Worm (Caenorhabditis elegans) whole organism, midembryonic: ENCODE measurements around the gene fbxb-105.

Source experiments
- T22C8.4 ChIP-seq: fragments of 200-800 bp; sonication (Bioruptor generic); IDR thresholded peaks from 2 replicates; pipeline ENCODE4 v1.3.6; 2022; ENCODE audit warnings: missing genetic modification characterization, missing compliant biosample characterization
- flt-1 ChIP-seq: fragments of 200-800 bp; sonication (Bioruptor generic); IDR thresholded peaks from 2 replicates; pipeline ENCODE4 v1.3.6; 2022; ENCODE audit warnings: missing genetic modification characterization, missing compliant biosample characterization
- med-1 ChIP-seq: sonication (generic microtip); optimal IDR thresholded peaks from 2 replicates; lab custom pipeline; 2017; ENCODE audit warnings: missing genetic modification characterization, mild to moderate bottlenecking, missing compliant biosample characterization, antibody characterized with exemption, missing genetic modification reagents; ENCODE audit not compliant: insufficient read depth
- ref-1 ChIP-seq: fragments of 200-800 bp; sonication (Bioruptor generic); conservative IDR thresholded peaks from 2 replicates; pipeline ENCODE4 v1.3.6; 2022; ENCODE audit warnings: missing genetic modification reagents, missing genetic modification characterization, missing compliant biosample characterization

DNA sequence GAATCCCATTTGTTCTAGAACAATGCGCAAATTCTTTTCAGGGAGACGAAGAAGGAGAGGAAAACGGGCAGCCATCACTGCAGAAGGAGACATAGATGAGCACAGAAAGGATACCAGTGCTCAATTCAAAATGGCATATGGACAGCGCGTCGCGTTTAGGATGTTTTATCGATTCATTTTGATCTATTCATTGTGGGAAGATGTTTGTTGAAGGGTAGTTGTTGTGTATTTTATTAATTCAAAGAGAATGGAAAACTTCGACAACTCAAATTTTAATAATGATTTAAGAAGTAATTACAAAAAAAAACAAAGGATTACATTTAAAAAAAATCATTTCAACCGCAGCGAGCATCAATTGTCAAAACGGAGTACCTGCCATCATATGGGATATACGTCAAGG lies 1.5 kb upstream of the fbxb-105 start, which contains the start of gene sdz-10:
- no peak for TF ChIP-seq T22C8.4 (GFP tag; lab: Robert Waterston, UW)
- no peak for TF ChIP-seq flt-1
- no peak for TF ChIP-seq ref-1 (GFP tag; lab: Robert Waterston, UW)
- TF ChIP-seq med-1 (GFP tag; lab: Kevin White, UChicago): no peak
